Fruit fly (Drosophila melanogaster) whole organism, embryonic: Measurements from ENCODE around the gene Ppm1.
A peak's percentile ranks its signal among the peaks of the same experiment; 100 is the strongest.

Experiments used
- Antp ChIP-seq: fragments of 200-800 bp; sonication (Bioruptor generic); optimal IDR thresholded peaks from 3 replicates; lab custom pipeline; 2016; ENCODE audit warnings: missing biosample characterization, missing genetic modification characterization
- BEAF-32 ChIP-seq: fragments of 200-800 bp; sonication (Bioruptor generic); optimal IDR thresholded peaks from 3 replicates; lab custom pipeline; 2017; ENCODE audit warnings: missing biosample characterization, missing genetic modification characterization, mild to moderate bottlenecking, moderate library complexity, missing genetic modification reagents
- CG10462 ChIP-seq: fragments of 200-800 bp; sonication (Bioruptor generic); optimal IDR thresholded peaks from 2 replicates; lab custom pipeline; 2016; ENCODE audit warnings: missing biosample characterization, missing genetic modification characterization
- CG10543 ChIP-seq: fragments of 200-800 bp; sonication (Bioruptor generic); optimal IDR thresholded peaks from 3 replicates; lab custom pipeline; 2017; ENCODE audit warnings: missing biosample characterization, mild to moderate bottlenecking, missing genetic modification characterization, moderate library complexity
- CG12071 ChIP-seq: fragments of 200-800 bp; sonication (Bioruptor generic); optimal IDR thresholded peaks from 3 replicates; lab custom pipeline; 2018; ENCODE audit warnings: missing biosample characterization, mild to moderate bottlenecking, missing genetic modification characterization
- CG13775 ChIP-seq: fragments of 200-800 bp; sonication (Bioruptor generic); optimal IDR thresholded peaks from 3 replicates; lab custom pipeline; 2017; ENCODE audit warnings: missing biosample characterization, mild to moderate bottlenecking, missing genetic modification characterization
- CG13894 ChIP-seq: fragments of 200-800 bp; sonication (Bioruptor generic); optimal IDR thresholded peaks from 3 replicates; lab custom pipeline; 2018; ENCODE audit warnings: missing biosample characterization, mild to moderate bottlenecking, missing genetic modification characterization, moderate library complexity
- CG14441 ChIP-seq: fragments of 200-800 bp; sonication (Bioruptor generic); IDR thresholded peaks from 2 replicates; pipeline ENCODE4 v1.3.6; 2022; ENCODE audit warnings: missing biosample characterization, missing genetic modification characterization
- CG14860 ChIP-seq: fragments of 200-800 bp; sonication (Bioruptor generic); IDR thresholded peaks from 3 replicates; pipeline ENCODE4 v1.3.6; 2022; ENCODE audit warnings: missing biosample characterization, missing genetic modification characterization; ENCODE audit not compliant: partially characterized antibody
- CG15269 ChIP-seq: fragments of 200-800 bp; sonication (Bioruptor generic); optimal IDR thresholded peaks from 2 replicates; lab custom pipeline; 2018; ENCODE audit warnings: missing biosample characterization, mild to moderate bottlenecking, missing genetic modification characterization, moderate library complexity
- CG17328 ChIP-seq: fragments of 200-800 bp; sonication (Bioruptor generic); IDR thresholded peaks from 2 replicates; pipeline ENCODE4 v1.3.6; 2022; ENCODE audit warnings: missing biosample characterization, missing genetic modification characterization
- CG17361 ChIP-seq: fragments of 200-800 bp; sonication (Bioruptor generic); IDR thresholded peaks from 3 replicates; pipeline ENCODE4 v1.3.6; 2022; ENCODE audit warnings: missing biosample characterization, missing genetic modification characterization
- CG17612 ChIP-seq: fragments of 200-800 bp; sonication (Bioruptor generic); IDR thresholded peaks from 2 replicates; pipeline ENCODE4 v1.3.6; 2022; ENCODE audit warnings: missing biosample characterization, missing genetic modification characterization
- CG18764 ChIP-seq: fragments of 200-800 bp; sonication (Bioruptor generic); optimal IDR thresholded peaks from 3 replicates; lab custom pipeline; 2016; ENCODE audit warnings: missing biosample characterization, missing genetic modification characterization
- CG30403 ChIP-seq: fragments of 200-800 bp; sonication (Bioruptor generic); optimal IDR thresholded peaks from 3 replicates; lab custom pipeline; 2016; ENCODE audit warnings: missing biosample characterization, missing genetic modification characterization
- CG3847 ChIP-seq: fragments of 200-800 bp; sonication (Bioruptor generic); IDR thresholded peaks from 2 replicates; pipeline ENCODE4 v1.3.6; 2022; ENCODE audit warnings: missing biosample characterization, missing genetic modification characterization
- CG5953 ChIP-seq: fragments of 200-800 bp; sonication (Bioruptor generic); IDR thresholded peaks from 2 replicates; pipeline ENCODE4 v1.3.6; 2022; ENCODE audit warnings: missing biosample characterization, missing genetic modification characterization
- CG7372 ChIP-seq: fragments of 200-800 bp; sonication (Bioruptor generic); IDR thresholded peaks from 2 replicates; pipeline ENCODE4 v1.3.6; 2022; ENCODE audit warnings: missing biosample characterization, missing genetic modification characterization
- CG8944 ChIP-seq: fragments of 200-800 bp; sonication (Bioruptor generic); optimal IDR thresholded peaks from 3 replicates; lab custom pipeline; 2016; ENCODE audit warnings: missing biosample characterization, missing genetic modification characterization
- CG9797 ChIP-seq: fragments of 200-800 bp; sonication (Bioruptor generic); optimal IDR thresholded peaks from 3 replicates; lab custom pipeline; 2018; ENCODE audit warnings: missing biosample characterization, mild to moderate bottlenecking, missing genetic modification characterization
- CG9817 ChIP-seq: fragments of 200-800 bp; sonication (Bioruptor generic); optimal IDR thresholded peaks from 2 replicates; lab custom pipeline; 2018; ENCODE audit warnings: missing biosample characterization, mild to moderate bottlenecking, missing genetic modification characterization, moderate library complexity
- Chrac-16 ChIP-seq: fragments of 200-800 bp; sonication (Bioruptor generic); optimal IDR thresholded peaks from 3 replicates; lab custom pipeline; 2016; ENCODE audit warnings: missing biosample characterization, missing genetic modification characterization
- CoRest ChIP-seq: fragments of 200-800 bp; sonication (Bioruptor generic); optimal IDR thresholded peaks from 3 replicates; lab custom pipeline; 2018; ENCODE audit warnings: missing biosample characterization, mild to moderate bottlenecking, missing genetic modification characterization, moderate library complexity
- Deaf1 ChIP-seq: fragments of 200-800 bp; optimal IDR thresholded peaks from 3 replicates; lab custom pipeline; 2019; ENCODE audit warnings: missing biosample characterization, mild to moderate bottlenecking, missing genetic modification characterization, moderate library complexity
- Dek ChIP-seq: fragments of 200-800 bp; sonication (Bioruptor generic); optimal IDR thresholded peaks from 3 replicates; lab custom pipeline; 2019; ENCODE audit warnings: missing biosample characterization, mild to moderate bottlenecking, missing genetic modification characterization, moderate library complexity
- Dfd ChIP-seq, 2 experiments: fragments of >200 bp; optimal IDR thresholded peaks; 2 replicates each; lab custom pipeline; 2017; ENCODE audit warnings: missing biosample characterization in 2 of 2, missing genetic modification characterization in 2 of 2
- Dip3 ChIP-seq: fragments of 200-800 bp; sonication (Bioruptor generic); optimal IDR thresholded peaks from 3 replicates; lab custom pipeline; 2016; ENCODE audit warnings: missing biosample characterization, missing genetic modification characterization
- Fer2 ChIP-seq: fragments of 200-800 bp; sonication (Bioruptor generic); optimal IDR thresholded peaks from 2 replicates; lab custom pipeline; 2018; ENCODE audit warnings: missing biosample characterization, mild to moderate bottlenecking, missing genetic modification characterization, moderate library complexity
- H15 ChIP-seq: fragments of 200-800 bp; sonication (Bioruptor generic); IDR thresholded peaks from 3 replicates; pipeline ENCODE4 v1.3.6; 2022; ENCODE audit warnings: missing biosample characterization, missing genetic modification characterization
- H2.0 ChIP-seq: fragments of 200-800 bp; sonication (Bioruptor generic); IDR thresholded peaks from 2 replicates; pipeline ENCODE4 v1.3.6; 2022; ENCODE audit warnings: missing biosample characterization, missing genetic modification characterization
- HHEX ChIP-seq: fragments of 200-800 bp; sonication (Bioruptor generic); optimal IDR thresholded peaks from 3 replicates; lab custom pipeline; 2017; ENCODE audit warnings: missing biosample characterization, mild to moderate bottlenecking, missing genetic modification characterization, missing genetic modification reagents
- Hr51 ChIP-seq, 2 experiments: fragments of 200-800 bp; sonication (Bioruptor generic); optimal IDR thresholded peaks; 2 replicates in 1 of 2; 3 replicates in 1 of 2; lab custom pipeline; 2016 to 2018; ENCODE audit warnings: missing biosample characterization in 2 of 2, missing genetic modification characterization in 2 of 2, mild to moderate bottlenecking in 1 of 2, moderate library complexity in 1 of 2
- Hsf ChIP-seq: fragments of 200-800 bp; sonication (Bioruptor generic); optimal IDR thresholded peaks from 3 replicates; lab custom pipeline; 2016; ENCODE audit warnings: missing biosample characterization, missing genetic modification characterization
- Lhr ChIP-seq: fragments of 200-800 bp; sonication (Bioruptor generic); optimal IDR thresholded peaks from 3 replicates; lab custom pipeline; 2017; ENCODE audit warnings: mild to moderate bottlenecking, missing biosample characterization, missing genetic modification reagents, missing genetic modification characterization
- Mrtf ChIP-seq: fragments of 200-800 bp; sonication (Bioruptor generic); IDR thresholded peaks from 3 replicates; pipeline ENCODE4 v1.3.6; 2022; ENCODE audit warnings: missing biosample characterization, missing genetic modification characterization
- Poxn ChIP-seq: fragments of 200-800 bp; sonication (Bioruptor generic); IDR thresholded peaks from 2 replicates; pipeline ENCODE4 v1.3.6; 2022; ENCODE audit warnings: missing biosample characterization, missing genetic modification characterization
- az2 ChIP-seq: fragments of 200-800 bp; sonication (Bioruptor generic); optimal IDR thresholded peaks from 3 replicates; lab custom pipeline; 2016; ENCODE audit warnings: missing biosample characterization, missing genetic modification characterization
- chif ChIP-seq, 2 experiments: fragments of 200-800 bp; sonication (Bioruptor generic); optimal IDR thresholded peaks; 3 replicates each; lab custom pipeline; 2016; ENCODE audit warnings: missing biosample characterization in 2 of 2, missing genetic modification characterization in 2 of 2
- cwo ChIP-seq: fragments of 200-800 bp; sonication (Bioruptor generic); optimal IDR thresholded peaks from 3 replicates; lab custom pipeline; 2017; ENCODE audit warnings: missing biosample characterization, missing genetic modification characterization, mild to moderate bottlenecking, moderate library complexity, missing genetic modification reagents
- ems ChIP-seq: fragments of 200-800 bp; sonication (Bioruptor generic); optimal IDR thresholded peaks from 3 replicates; lab custom pipeline; 2016; ENCODE audit warnings: missing biosample characterization, missing genetic modification characterization
- esg ChIP-seq: fragments of 200-800 bp; sonication (Bioruptor generic); conservative IDR thresholded peaks from 2 replicates; pipeline ENCODE4 v1.3.6; 2022; ENCODE audit warnings: missing biosample characterization, missing genetic modification characterization
- fd3F ChIP-seq: fragments of 200-800 bp; sonication (Bioruptor generic); optimal IDR thresholded peaks from 2 replicates; lab custom pipeline; 2018; ENCODE audit warnings: missing biosample characterization, mild to moderate bottlenecking, missing genetic modification characterization, moderate library complexity
- gem ChIP-seq: fragments of 200-800 bp; sonication (Bioruptor generic); optimal IDR thresholded peaks from 2 replicates; lab custom pipeline; 2019; ENCODE audit warnings: missing biosample characterization, mild to moderate bottlenecking, missing genetic modification characterization, moderate library complexity
- gsb-n ChIP-seq: fragments of 200-800 bp; sonication (Bioruptor generic); optimal IDR thresholded peaks from 3 replicates; lab custom pipeline; 2018; ENCODE audit warnings: missing biosample characterization, mild to moderate bottlenecking, missing genetic modification characterization
- org-1 ChIP-seq: fragments of 200-800 bp; sonication (Bioruptor generic); optimal IDR thresholded peaks from 2 replicates; lab custom pipeline; 2017; ENCODE audit warnings: missing biosample characterization, missing genetic modification characterization
- prd ChIP-seq, 3 experiments: fragments of >200 bp in 2 of 3; fragments of 200-800 bp in 1 of 3; sonication (Bioruptor generic) in 1 of 3; optimal IDR thresholded peaks in 2 of 3; IDR thresholded peaks in 1 of 3; 2 replicates in 2 of 3; 3 replicates in 1 of 3; pipeline versions ENCODE4 v1.3.6 to Lab custom; 2017 to 2022; ENCODE audit warnings: missing biosample characterization in 1 of 3, missing genetic modification characterization in 1 of 3
- so ChIP-seq: fragments of 200-800 bp; sonication (Bioruptor generic); IDR thresholded peaks from 3 replicates; pipeline ENCODE4 v1.3.6; 2022; ENCODE audit warnings: missing biosample characterization, missing genetic modification characterization
- zen2 ChIP-seq: fragments of 200-800 bp; sonication (Bioruptor generic); IDR thresholded peaks from 3 replicates; pipeline ENCODE4 v1.3.6; 2022; ENCODE audit warnings: missing biosample characterization, missing genetic modification characterization; ENCODE audit not compliant: partially characterized antibody
- zfh1 ChIP-seq: fragments of 200-800 bp; sonication (Bioruptor generic); IDR thresholded peaks from 3 replicates; pipeline ENCODE4 v1.3.6; 2022; ENCODE audit warnings: missing biosample characterization, missing genetic modification characterization
- zfh2 ChIP-seq: fragments of 200-800 bp; sonication (Bioruptor generic); optimal IDR thresholded peaks from 2 replicates; lab custom pipeline; 2016; ENCODE audit warnings: missing biosample characterization, missing genetic modification characterization

Ppm1 gene

DNA sequence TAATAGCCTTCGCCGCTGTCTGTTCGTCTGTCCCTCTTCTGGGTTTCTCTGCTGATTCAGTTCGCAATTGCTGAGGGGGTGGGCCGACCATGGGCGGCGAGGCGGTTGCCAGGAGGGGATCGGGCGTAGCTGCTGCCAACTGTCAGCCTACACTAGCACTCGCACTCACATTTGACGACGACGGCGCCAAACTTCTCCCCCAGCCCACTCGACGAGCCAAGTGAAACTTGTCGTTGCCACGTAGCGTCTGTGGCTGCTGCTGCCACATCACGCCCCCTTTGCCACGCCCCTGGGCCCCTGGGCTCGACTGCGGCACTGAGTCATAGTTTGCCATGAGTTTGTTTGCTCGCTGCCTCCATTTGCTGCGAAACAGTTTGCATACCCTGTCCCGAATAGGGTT, 23.8 kb upstream of the Ppm1 start (continued):
- TF ChIP-seq CG8944 (GFP tag; lab: Kevin White, UChicago) (peak; percentile 25), Fer2 (tag; lab: Kevin White, UChicago) (peak; percentile 7), cwo (GFP tag; lab: Kevin White, UChicago) (peak; percentile 19), Lhr (no peak), CG7372 (peak; percentile 60), CG18764 (GFP tag; lab: Kevin White, UChicago) (no peak), BEAF-32 (GFP tag; lab: Kevin White, UChicago) (no peak), Poxn (GFP tag; lab: Robert Waterston, UW) (peak; percentile 42; the same call in 1 of the 2 replicates), CG9817 (tag; lab: Kevin White, UChicago) (peak; percentile 64), CG14441 (peak; percentile 71), Dfd (GFP tag; optimal IDR thresholded peaks at IDR 0.05; lab: Kevin White, UChicago) (no peak), HHEX (peak; percentile 17), CG15269 (peak; percentile 58), chif (GFP tag; optimal IDR thresholded peaks at IDR 0.05; lab: Kevin White, UChicago) (peak in 1 of 2 experiments; percentile 19), CG10462 (GFP tag; lab: Kevin White, UChicago) (no peak), CG14860 (GFP tag; lab: Robert Waterston, UW) (no peak), CG17612 (GFP tag; lab: Robert Waterston, UW) (peak; percentile 38; the same call in 1 of the 2 replicates), az2 (GFP tag; lab: Kevin White, UChicago) (peak; percentile 4), CG13894 (tag; lab: Kevin White, UChicago) (peak; percentile 46), Deaf1 (no peak), Hsf (GFP tag; lab: Kevin White, UChicago) (peak; percentile 25), CG10543 (peak; percentile 81), zfh1 (GFP tag; lab: Robert Waterston, UW) (peak; percentile 51; the same call in 1 of the 3 replicates), CG12071 (GFP tag; lab: Kevin White, UChicago) (peak; percentile 49), CG9797 (no peak), CoRest (tag; lab: Kevin White, UChicago) (peak; percentile 32), prd (optimal IDR thresholded peaks at IDR 0.05; lab: Kevin White, UChicago) (no peak), prd (GFP tag; IDR thresholded peaks at IDR 0.05; lab: Robert Waterston, UW) (peak; percentile 75), CG5953 (GFP tag; lab: Robert Waterston, UW) (peak; percentile 41; the same call in 1 of the 2 replicates), so (GFP tag; lab: Robert Waterston, UW) (peak; percentile 72; the same call in 2 of the 3 replicates), Antp (peak; percentile 69), esg (GFP tag; lab: Robert Waterston, UW) (peak; percentile 63), gem (tag; lab: Kevin White, UChicago) (peak; percentile 54), org-1 (GFP tag; lab: Kevin White, UChicago) (peak; percentile 57), Dek (tag; lab: Kevin White, UChicago) (peak; percentile 26), CG17328 (GFP tag; lab: Robert Waterston, UW) (peak; percentile 55; the same call in 1 of the 2 replicates), zfh2 (GFP tag; lab: Kevin White, UChicago) (peak; percentile 24), Chrac-16 (GFP tag; lab: Kevin White, UChicago) (peak; percentile 50), Dip3 (GFP tag; lab: Kevin White, UChicago) (peak; percentile 38), Hr51 (GFP tag; optimal IDR thresholded peaks at IDR 0.05; lab: Kevin White, UChicago) (peak; percentile 4 to 59), ems (peak; percentile 12), gsb-n (tag; lab: Kevin White, UChicago) (no peak), H15 (GFP tag; lab: Robert Waterston, UW) (0 out of 3 replicates have a peak, but pooled peaks have one; percentile 48), CG30403 (GFP tag; lab: Kevin White, UChicago) (peak; percentile 60), CG3847 (GFP tag; lab: Robert Waterston, UW) (peak; percentile 62), Mrtf (GFP tag; lab: Robert Waterston, UW) (peak; percentile 72), H2.0 (GFP tag; lab: Robert Waterston, UW) (peak; percentile 32; the same call in 1 of the 2 replicates), fd3F (GFP tag; lab: Kevin White, UChicago) (peak; percentile 44), CG17361 (GFP tag; lab: Robert Waterston, UW) (no peak), CG13775 (GFP tag; lab: Kevin White, UChicago) (peak; percentile 13), zen2 (no peak)
